Worm (Caenorhabditis elegans) whole organism, mixed stage, embryonic: ENCODE data around the gene nhr-104.
"Not testable (repeated sequence)": the region's sequence is repeated elsewhere in the genome, so short reads cannot be mapped to it uniquely, and the experiment has no call there.

Experiments
- elt-1 ChIP-seq: sonication (generic microtip); optimal IDR thresholded peaks from 2 replicates; lab custom pipeline; 2017; ENCODE audit warnings: missing genetic modification characterization, mild to moderate bottlenecking, missing compliant biosample characterization, antibody characterized with exemption, moderate library complexity, borderline replicate concordance; ENCODE audit not compliant: insufficient read depth
- pha-4 ChIP-seq: fragments of 150-350 bp; optimal IDR thresholded peaks from 2 replicates; lab custom pipeline; 2018; ENCODE audit warnings: missing biosample characterization, missing genetic modification reagents, missing genetic modification characterization

DNA sequence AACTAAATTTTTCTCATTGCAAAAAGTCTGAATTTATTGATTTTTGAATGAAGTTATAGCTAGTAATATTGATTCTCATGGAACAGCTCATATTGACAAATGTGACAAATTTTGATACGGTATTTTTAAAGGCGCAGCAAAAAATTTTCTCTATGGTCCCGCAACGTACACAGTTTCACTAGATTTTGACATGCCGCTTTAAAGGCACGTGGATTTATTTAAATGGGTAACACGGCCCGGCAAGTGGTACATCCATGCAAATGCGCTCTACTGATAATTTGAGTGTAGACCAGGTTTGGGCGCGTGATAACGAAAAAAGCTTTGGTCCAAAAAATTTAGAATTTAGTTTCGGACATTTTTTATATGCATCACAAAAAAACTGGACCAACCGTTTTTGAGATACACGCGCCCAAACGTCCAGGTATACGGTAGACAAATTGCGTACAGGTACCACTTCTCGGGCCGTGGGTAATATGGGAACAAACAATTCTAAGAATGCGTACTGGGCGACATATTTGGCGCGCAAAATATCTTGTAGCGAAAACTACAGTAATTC lies 25.4 kb downstream of the nhr-104 start:
- TF ChIP-seq pha-4, elt-1: not testable (repeated sequence)
